Fruit fly (Drosophila melanogaster) whole organism, embryonic: ENCODE data around the gene CG43915.
A peak's percentile ranks its signal among the peaks of the same experiment; 100 is the strongest.

Source experiments
- Awh ChIP-seq: fragments of 200-800 bp; sonication (Bioruptor generic); IDR thresholded peaks from 2 replicates; pipeline ENCODE4, ENCODE4 v1.3.6; 2022; ENCODE audit warnings: missing biosample characterization, missing genetic modification characterization
- Bdp1 ChIP-seq: fragments of 200-800 bp; sonication (Bioruptor generic); optimal IDR thresholded peaks from 3 replicates; lab custom pipeline; 2016; ENCODE audit warnings: missing biosample characterization, missing genetic modification characterization
- CG10959 ChIP-seq: fragments of 200-800 bp; sonication (Bioruptor generic); IDR thresholded peaks from 2 replicates; pipeline ENCODE4 v1.3.6; 2022; ENCODE audit warnings: missing biosample characterization, missing genetic modification characterization
- CG11723 ChIP-seq: fragments of 200-800 bp; sonication (Bioruptor generic); optimal IDR thresholded peaks from 2 replicates; lab custom pipeline; 2017; ENCODE audit warnings: missing biosample characterization, mild to moderate bottlenecking, missing genetic modification characterization
- CG15601 ChIP-seq: fragments of 200-800 bp; sonication (Bioruptor generic); optimal IDR thresholded peaks from 3 replicates; lab custom pipeline; 2019; ENCODE audit warnings: missing biosample characterization, mild to moderate bottlenecking, missing genetic modification characterization, moderate library complexity
- CG1603 ChIP-seq: fragments of 200-800 bp; sonication (Bioruptor generic); optimal IDR thresholded peaks from 2 replicates; lab custom pipeline; 2019; ENCODE audit warnings: missing biosample characterization, mild to moderate bottlenecking, missing genetic modification characterization, moderate library complexity
- CG17829 ChIP-seq: fragments of 200-800 bp; optimal IDR thresholded peaks from 2 replicates; lab custom pipeline; 2019; ENCODE audit warnings: missing biosample characterization, mild to moderate bottlenecking, missing genetic modification characterization, moderate library complexity
- CG18764 ChIP-seq: fragments of 200-800 bp; sonication (Bioruptor generic); optimal IDR thresholded peaks from 3 replicates; lab custom pipeline; 2016; ENCODE audit warnings: missing biosample characterization, missing genetic modification characterization
- CG3838 ChIP-seq: fragments of 200-800 bp; sonication (Bioruptor generic); optimal IDR thresholded peaks from 3 replicates; lab custom pipeline; 2016; ENCODE audit warnings: missing biosample characterization, missing genetic modification characterization
- CG42726 ChIP-seq: fragments of 200-800 bp; sonication (Bioruptor generic); IDR thresholded peaks from 2 replicates; pipeline ENCODE4 v1.3.6; 2022; ENCODE audit warnings: missing biosample characterization, missing genetic modification characterization; ENCODE audit not compliant: partially characterized antibody
- CG6689 ChIP-seq: fragments of 200-800 bp; sonication (Bioruptor generic); IDR thresholded peaks from 2 replicates; pipeline ENCODE4 v1.3.6; 2022; ENCODE audit warnings: missing biosample characterization, missing genetic modification characterization
- CG7928 ChIP-seq: fragments of 200-800 bp; sonication (Bioruptor generic); optimal IDR thresholded peaks from 2 replicates; lab custom pipeline; 2017; ENCODE audit warnings: missing biosample characterization, mild to moderate bottlenecking, missing genetic modification characterization
- CG8765 ChIP-seq: fragments of 200-800 bp; sonication (Bioruptor generic); IDR thresholded peaks from 2 replicates; pipeline ENCODE4 v1.3.6; 2022; ENCODE audit warnings: missing biosample characterization, missing genetic modification characterization
- CG9727 ChIP-seq: fragments of 200-800 bp; sonication (Bioruptor generic); optimal IDR thresholded peaks from 3 replicates; lab custom pipeline; 2017; ENCODE audit warnings: missing biosample characterization, mild to moderate bottlenecking, missing genetic modification characterization
- CG9932 ChIP-seq: fragments of 200-800 bp; sonication (Bioruptor generic); IDR thresholded peaks from 2 replicates; pipeline ENCODE4 v1.3.6; 2022; ENCODE audit warnings: missing biosample characterization, missing genetic modification characterization
- CHES-1-like ChIP-seq: fragments of 200-800 bp; sonication (Bioruptor generic); optimal IDR thresholded peaks from 2 replicates; lab custom pipeline; 2016; ENCODE audit warnings: missing biosample characterization, missing genetic modification characterization
- D ChIP-seq, 2 experiments: fragments of 200-800 bp in 1 of 2; fragments of >200 bp in 1 of 2; sonication (Bioruptor generic) in 1 of 2; optimal IDR thresholded peaks; 2 replicates in 1 of 2; 3 replicates in 1 of 2; lab custom pipeline; 2017; ENCODE audit warnings: mild to moderate bottlenecking in 1 of 2, missing biosample characterization in 1 of 2, missing genetic modification characterization in 1 of 2, missing genetic modification reagents in 1 of 2
- Dip3 ChIP-seq: fragments of 200-800 bp; sonication (Bioruptor generic); optimal IDR thresholded peaks from 3 replicates; lab custom pipeline; 2016; ENCODE audit warnings: missing biosample characterization, missing genetic modification characterization
- ERR ChIP-seq: fragments of 200-800 bp; sonication (Bioruptor generic); optimal IDR thresholded peaks from 2 replicates; lab custom pipeline; 2016; ENCODE audit warnings: missing biosample characterization, missing genetic modification characterization
- Fer2 ChIP-seq: fragments of 200-800 bp; sonication (Bioruptor generic); optimal IDR thresholded peaks from 2 replicates; lab custom pipeline; 2018; ENCODE audit warnings: missing biosample characterization, mild to moderate bottlenecking, missing genetic modification characterization, moderate library complexity
- HLH4C ChIP-seq: fragments of 200-800 bp; sonication (Bioruptor generic); IDR thresholded peaks from 3 replicates; pipeline ENCODE4 v1.3.6; 2022; ENCODE audit warnings: missing biosample characterization, missing genetic modification characterization; ENCODE audit not compliant: partially characterized antibody
- HLH54F ChIP-seq: fragments of 200-800 bp; sonication (Bioruptor generic); optimal IDR thresholded peaks from 3 replicates; lab custom pipeline; 2016; ENCODE audit warnings: missing biosample characterization, missing genetic modification characterization
- HmgD ChIP-seq: fragments of 200-800 bp; sonication (Bioruptor generic); optimal IDR thresholded peaks from 3 replicates; lab custom pipeline; 2016; ENCODE audit warnings: missing biosample characterization, missing genetic modification characterization
- Hr39 ChIP-seq: fragments of >200 bp; optimal IDR thresholded peaks from 2 replicates; lab custom pipeline; 2017
- Lpt ChIP-seq: fragments of >200 bp; optimal IDR thresholded peaks from 2 replicates; lab custom pipeline; 2018; ENCODE audit warnings: missing biosample characterization, missing genetic modification characterization
- Med ChIP-seq: fragments of 200-800 bp; sonication (Bioruptor generic); peaks from one replicate; lab custom pipeline; 2016; ENCODE audit warnings: missing biosample characterization, missing genetic modification characterization, mild to moderate bottlenecking, inconsistent platforms, moderate library complexity
- Myb ChIP-seq: fragments of 200-800 bp; sonication (Bioruptor generic); optimal IDR thresholded peaks from 2 replicates; lab custom pipeline; 2016; ENCODE audit warnings: missing biosample characterization, missing genetic modification characterization
- Poxn ChIP-seq: fragments of 200-800 bp; sonication (Bioruptor generic); IDR thresholded peaks from 2 replicates; pipeline ENCODE4 v1.3.6; 2022; ENCODE audit warnings: missing biosample characterization, missing genetic modification characterization
- Rx ChIP-seq: fragments of 200-800 bp; sonication (Bioruptor generic); IDR thresholded peaks from 2 replicates; pipeline ENCODE4 v1.3.6; 2022; ENCODE audit warnings: missing biosample characterization, missing genetic modification characterization
- Side ChIP-seq: fragments of 200-800 bp; sonication (Bioruptor generic); optimal IDR thresholded peaks from 2 replicates; lab custom pipeline; 2016; ENCODE audit warnings: missing biosample characterization, missing genetic modification characterization
- Trl ChIP-seq, 3 experiments: fragments of >200 bp in 2 of 3; fragments of 200-800 bp in 1 of 3; sonication (Bioruptor generic) in 1 of 3; optimal IDR thresholded peaks; 2 replicates in 1 of 3; 3 replicates in 2 of 3; lab custom pipeline; 2016 to 2017; ENCODE audit warnings: missing biosample characterization in 1 of 3, missing genetic modification characterization in 1 of 3
- Xbp1 ChIP-seq: fragments of 200-800 bp; sonication (Bioruptor generic); optimal IDR thresholded peaks from 3 replicates; lab custom pipeline; 2016; ENCODE audit warnings: missing biosample characterization, mild to moderate bottlenecking, missing genetic modification characterization
- al ChIP-seq: fragments of 200-800 bp; sonication (Bioruptor generic); IDR thresholded peaks from 2 replicates; pipeline ENCODE4 v1.3.6; 2022; ENCODE audit warnings: missing biosample characterization, missing genetic modification characterization
- chn ChIP-seq: fragments of 200-800 bp; sonication (Bioruptor generic); optimal IDR thresholded peaks from 2 replicates; lab custom pipeline; 2016; ENCODE audit warnings: missing biosample characterization, missing genetic modification characterization
- croc ChIP-seq: fragments of 200-800 bp; sonication (Bioruptor generic); conservative IDR thresholded peaks from 3 replicates; pipeline ENCODE4 v1.3.6; 2022; ENCODE audit warnings: missing biosample characterization, missing genetic modification characterization
- crp ChIP-seq, 2 experiments: fragments of 200-800 bp; sonication (Bioruptor generic); optimal IDR thresholded peaks; 2 replicates in 1 of 2; 3 replicates in 1 of 2; lab custom pipeline; 2017; ENCODE audit warnings: missing biosample characterization in 2 of 2, missing genetic modification characterization in 2 of 2, mild to moderate bottlenecking in 1 of 2, moderate library complexity in 1 of 2
- dm ChIP-seq: fragments of 200-800 bp; sonication (Bioruptor generic); optimal IDR thresholded peaks from 3 replicates; lab custom pipeline; 2016; ENCODE audit warnings: missing biosample characterization, missing genetic modification characterization
- dpn ChIP-seq, 2 experiments: fragments of 200-800 bp; sonication (Bioruptor generic); optimal IDR thresholded peaks; 3 replicates each; lab custom pipeline; 2016; ENCODE audit warnings: missing biosample characterization in 2 of 2, missing genetic modification characterization in 2 of 2
- en ChIP-seq: fragments of 200-800 bp; sonication (Bioruptor generic); optimal IDR thresholded peaks from 2 replicates; lab custom pipeline; 2016; ENCODE audit warnings: missing biosample characterization, missing genetic modification characterization
- inv ChIP-seq: fragments of 200-800 bp; sonication (Bioruptor generic); IDR thresholded peaks from 2 replicates; pipeline ENCODE4 v1.3.6; 2022; ENCODE audit warnings: missing biosample characterization, missing genetic modification characterization; ENCODE audit not compliant: partially characterized antibody
- ken ChIP-seq: fragments of 200-800 bp; sonication (Bioruptor generic); IDR thresholded peaks from 3 replicates; pipeline ENCODE4 v1.3.6; 2022; ENCODE audit warnings: missing biosample characterization, missing genetic modification characterization
- mam ChIP-seq: fragments of 200-800 bp; sonication (Bioruptor generic); optimal IDR thresholded peaks from 3 replicates; lab custom pipeline; 2016; ENCODE audit warnings: missing biosample characterization, missing genetic modification characterization
- prd ChIP-seq, 3 experiments: fragments of >200 bp in 2 of 3; fragments of 200-800 bp in 1 of 3; sonication (Bioruptor generic) in 1 of 3; optimal IDR thresholded peaks in 2 of 3; IDR thresholded peaks in 1 of 3; 2 replicates in 2 of 3; 3 replicates in 1 of 3; pipeline versions ENCODE4 v1.3.6 to Lab custom; 2017 to 2022; ENCODE audit warnings: missing biosample characterization in 1 of 3, missing genetic modification characterization in 1 of 3
- seq ChIP-seq: fragments of 200-800 bp; sonication (Bioruptor generic); IDR thresholded peaks from 2 replicates; pipeline ENCODE4 v1.3.6; 2022; ENCODE audit warnings: missing biosample characterization, missing genetic modification characterization
- sim ChIP-seq: fragments of 200-800 bp; sonication (Bioruptor generic); IDR thresholded peaks from 2 replicates; pipeline ENCODE4 v1.3.6; 2022; ENCODE audit warnings: missing biosample characterization, missing genetic modification characterization
- so ChIP-seq: fragments of 200-800 bp; sonication (Bioruptor generic); IDR thresholded peaks from 3 replicates; pipeline ENCODE4 v1.3.6; 2022; ENCODE audit warnings: missing biosample characterization, missing genetic modification characterization
- unpg ChIP-seq: fragments of 200-800 bp; sonication (Bioruptor generic); optimal IDR thresholded peaks from 3 replicates; lab custom pipeline; 2018; ENCODE audit warnings: missing biosample characterization, mild to moderate bottlenecking, missing genetic modification characterization, moderate library complexity
- vvl ChIP-seq: fragments of 200-800 bp; sonication (Bioruptor generic); IDR thresholded peaks from 2 replicates; pipeline ENCODE4 v1.3.6; 2022; ENCODE audit warnings: missing biosample characterization, missing genetic modification characterization
- zen ChIP-seq: fragments of 200-800 bp; sonication (Bioruptor generic); optimal IDR thresholded peaks from 3 replicates; lab custom pipeline; 2018; ENCODE audit warnings: missing biosample characterization, mild to moderate bottlenecking, missing genetic modification characterization, moderate library complexity

CG43915 gene

DNA sequence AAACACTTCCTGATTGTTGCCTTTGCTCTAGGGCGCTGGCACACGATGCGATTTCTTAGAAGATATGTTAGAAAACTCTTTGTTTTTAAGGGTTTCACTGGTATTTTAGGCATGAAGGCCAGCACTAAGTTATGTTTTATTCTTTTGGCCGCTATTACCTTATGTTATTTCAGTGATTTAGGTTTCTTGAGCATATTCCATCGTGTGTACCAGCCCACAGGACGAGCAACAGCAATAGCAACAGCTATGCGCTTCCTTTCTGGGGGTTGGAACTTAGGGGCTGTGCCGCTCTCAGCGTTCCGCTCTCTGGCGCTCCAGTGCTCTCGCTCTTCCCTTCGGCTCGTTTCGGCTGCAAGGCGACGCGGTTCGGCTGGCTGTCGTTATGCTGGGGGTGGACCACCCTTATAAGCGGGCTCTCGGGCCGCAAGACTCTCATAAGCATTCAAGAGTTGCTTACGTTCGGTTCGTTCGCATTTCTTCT is 10.8 kb downstream of the CG43915 start, which contains the start of gene scrt (continued):
- TF ChIP-seq CG11723 (GFP tag; lab: Kevin White, UChicago), result peak; percentile 21
- TF ChIP-seq mam (GFP tag; lab: Kevin White, UChicago), result no peak
- TF ChIP-seq CG42726, result no peak
- 0 out of 3 replicates have a peak, but pooled peaks have one; percentile 59 for TF ChIP-seq ken (GFP tag; lab: Robert Waterston, UW)
- TF ChIP-seq Side, result peak; percentile 21
- TF ChIP-seq HmgD (GFP tag; lab: Kevin White, UChicago), result peak; percentile 18
- TF ChIP-seq Poxn (GFP tag; lab: Robert Waterston, UW), result no peak
- TF ChIP-seq dpn (GFP tag; optimal IDR thresholded peaks at IDR 0.05; lab: Kevin White, UChicago), result peak in 1 of 2 experiments; percentile 9
- no peak for TF ChIP-seq prd (optimal IDR thresholded peaks at IDR 0.05; lab: Kevin White, UChicago)
- peak; percentile 69; the same call in 2 of the 3 replicates for TF ChIP-seq prd (GFP tag; IDR thresholded peaks at IDR 0.05; lab: Robert Waterston, UW)
- TF ChIP-seq al (GFP tag; lab: Robert Waterston, UW), result no peak
- TF ChIP-seq CG1603, result peak; percentile 54
- peak; percentile 10 for TF ChIP-seq Dip3 (GFP tag; lab: Kevin White, UChicago)
- no peak for TF ChIP-seq en (GFP tag; lab: Kevin White, UChicago)
- peak in 1 of 2 experiments; percentile 5 for TF ChIP-seq crp (GFP tag; optimal IDR thresholded peaks at IDR 0.05; lab: Kevin White, UChicago)
- TF ChIP-seq Bdp1, result peak; percentile 21
- TF ChIP-seq CG8765 (GFP tag; lab: Robert Waterston, UW), result peak; percentile 67; the same call in 1 of the 2 replicates
- peak; percentile 59 for TF ChIP-seq HLH4C (GFP tag; lab: Robert Waterston, UW)
- TF ChIP-seq CG17829, result peak; percentile 66
- TF ChIP-seq inv, result peak; percentile 42
- peak; percentile 64 for TF ChIP-seq chn
- TF ChIP-seq CG3838 (GFP tag; lab: Kevin White, UChicago), result no peak
- TF ChIP-seq HLH54F, result peak; percentile 41
- peak; percentile 100 for TF ChIP-seq CG18764
- TF ChIP-seq zen (tag; lab: Kevin White, UChicago), result peak; percentile 95
- TF ChIP-seq seq (GFP tag; lab: Robert Waterston, UW), result peak; percentile 73
- TF ChIP-seq Hr39 (lab: Kevin White, UChicago), result no peak
- TF ChIP-seq Xbp1 (GFP tag; lab: Kevin White, UChicago), result peak; percentile 38
- peak; percentile 55 for TF ChIP-seq D (optimal IDR thresholded peaks at IDR 0.05; lab: Kevin White, UChicago)
- TF ChIP-seq D (GFP tag; optimal IDR thresholded peaks at IDR 0.05; lab: Kevin White, UChicago), result peak; percentile 57
- 0 out of 2 replicates have a peak, but pooled peaks have one; percentile 24 for TF ChIP-seq Awh
- no peak for TF ChIP-seq dm (GFP tag; lab: Kevin White, UChicago)
- peak; percentile 62 for TF ChIP-seq Med (GFP tag; lab: Kevin White, UChicago)
- peak; percentile 63 to 85 for TF ChIP-seq Trl (optimal IDR thresholded peaks at IDR 0.05; lab: Kevin White, UChicago)
- TF ChIP-seq Trl (GFP tag; optimal IDR thresholded peaks at IDR 0.05; lab: Kevin White, UChicago), result peak; percentile 41
- TF ChIP-seq CG9727 (GFP tag; lab: Kevin White, UChicago), result peak; percentile 86
- TF ChIP-seq Fer2 (tag; lab: Kevin White, UChicago), result no peak
- TF ChIP-seq ERR (GFP tag; lab: Kevin White, UChicago), result peak; percentile 30
- TF ChIP-seq vvl (GFP tag; lab: Robert Waterston, UW), result 0 out of 2 replicates have a peak, but pooled peaks have one; percentile 39
- TF ChIP-seq CHES-1-like, result peak; percentile 28
- peak; percentile 25; the same call in 1 of the 3 replicates for TF ChIP-seq so (GFP tag; lab: Robert Waterston, UW)
- peak; percentile 37; the same call in 1 of the 3 replicates for TF ChIP-seq croc (GFP tag; lab: Robert Waterston, UW)
- TF ChIP-seq CG6689 (GFP tag; lab: Robert Waterston, UW), result no peak
- peak; percentile 45 for TF ChIP-seq Myb (GFP tag; lab: Kevin White, UChicago)
- TF ChIP-seq sim (GFP tag; lab: Robert Waterston, UW), result no peak
- TF ChIP-seq Lpt (GFP tag; lab: Kevin White, UChicago), result no peak
- TF ChIP-seq Rx (GFP tag; lab: Robert Waterston, UW), result peak; percentile 51
- TF ChIP-seq CG7928 (GFP tag; lab: Kevin White, UChicago), result no peak
- peak; percentile 51 for TF ChIP-seq CG15601 (tag; lab: Kevin White, UChicago)
- TF ChIP-seq unpg (GFP tag; lab: Kevin White, UChicago), result peak; percentile 59
- no peak for TF ChIP-seq CG9932 (GFP tag; lab: Robert Waterston, UW)
- TF ChIP-seq CG10959 (GFP tag; lab: Robert Waterston, UW), result peak; percentile 59
